Worm (Caenorhabditis elegans) whole organism, L1 larva: ENCODE data around the gene cal-5.
A peak's percentile ranks its signal among the peaks of the same experiment; 100 is the strongest.

Source experiments
- C04F5.9 ChIP-seq: sonication (generic microtip); optimal IDR thresholded peaks from 2 replicates; lab custom pipeline; 2016; ENCODE audit warnings: missing genetic modification characterization, missing compliant biosample characterization
- C34B4.2 ChIP-seq: sonication (generic microtip); optimal IDR thresholded peaks from 2 replicates; lab custom pipeline; 2017; ENCODE audit warnings: mild to moderate bottlenecking, missing genetic modification characterization, missing compliant biosample characterization
- aha-1 ChIP-seq: fragments of 150-350 bp; optimal IDR thresholded peaks from 2 replicates; lab custom pipeline; 2014; ENCODE audit warnings: missing biosample characterization, missing genetic modification characterization
- alr-1 ChIP-seq: fragments of 200-800 bp; sonication (Bioruptor generic); optimal IDR thresholded peaks from 2 replicates; lab custom pipeline; 2018; ENCODE audit warnings: borderline replicate concordance, mild to moderate bottlenecking, missing genetic modification characterization, missing compliant biosample characterization
- blmp-1 ChIP-seq: fragments of 150-350 bp; optimal IDR thresholded peaks from 2 replicates; lab custom pipeline; 2014; ENCODE audit warnings: missing biosample characterization, missing genetic modification characterization
- ces-1 ChIP-seq: fragments of 150-350 bp; optimal IDR thresholded peaks from 2 replicates; lab custom pipeline; 2014; ENCODE audit warnings: missing biosample characterization, missing genetic modification reagents, missing genetic modification characterization
- dpl-1 ChIP-seq, 3 experiments: fragments of 150-350 bp in 2 of 3; sonication (generic microtip) in 1 of 3; optimal IDR thresholded peaks; 2 replicates each; lab custom pipeline; 2014 to 2017; ENCODE audit warnings: missing biosample characterization in 3 of 3, missing genetic modification characterization in 3 of 3, missing genetic modification reagents in 3 of 3
- elt-2 ChIP-seq: sonication (generic microtip); optimal IDR thresholded peaks from 2 replicates; lab custom pipeline; 2016; ENCODE audit warnings: missing genetic modification characterization, mild to moderate bottlenecking, inconsistent platforms, missing compliant biosample characterization, missing genetic modification reagents
- elt-3 ChIP-seq, 6 experiments: fragments of 150-350 bp in 1 of 6; sonication (generic microtip); optimal IDR thresholded peaks; 2 replicates each; lab custom pipeline; 2017 to 2018; ENCODE audit warnings: missing biosample characterization in 6 of 6, missing genetic modification characterization in 6 of 6, inconsistent platforms in 1 of 6
- fkh-10 ChIP-seq: sonication (generic microtip); optimal IDR thresholded peaks from 2 replicates; lab custom pipeline; 2017; ENCODE audit warnings: missing biosample characterization, missing genetic modification reagents, missing genetic modification characterization
- fkh-8 ChIP-seq: sonication (generic microtip); optimal IDR thresholded peaks from 2 replicates; lab custom pipeline; 2016; ENCODE audit warnings: mild to moderate bottlenecking, missing genetic modification characterization, missing compliant biosample characterization
- hpl-2 ChIP-seq: fragments of 150-350 bp; optimal IDR thresholded peaks from 2 replicates; lab custom pipeline; 2014; ENCODE audit warnings: missing biosample characterization, missing genetic modification reagents, missing genetic modification characterization
- lin-13 ChIP-seq: fragments of 150-350 bp; optimal IDR thresholded peaks from 2 replicates; lab custom pipeline; 2014; ENCODE audit warnings: missing biosample characterization, missing genetic modification reagents, missing genetic modification characterization
- lin-14 ChIP-seq: fragments of 200-800 bp; sonication (Bioruptor generic); optimal IDR thresholded peaks from 2 replicates; lab custom pipeline; 2018; ENCODE audit warnings: mild to moderate bottlenecking, missing genetic modification characterization, moderate library complexity, missing compliant biosample characterization
- lin-15B ChIP-seq: fragments of 150-350 bp; sonication (generic microtip); optimal IDR thresholded peaks from 3 replicates; lab custom pipeline; 2014; ENCODE audit warnings: missing biosample characterization, missing genetic modification characterization
- lin-39 ChIP-seq: fragments of 150-350 bp; optimal IDR thresholded peaks from 2 replicates; lab custom pipeline; 2014; ENCODE audit warnings: missing biosample characterization, missing genetic modification reagents, missing genetic modification characterization
- nhr-19 ChIP-seq: fragments of 200-800 bp; sonication (Bioruptor generic); conservative IDR thresholded peaks from 2 replicates; pipeline ENCODE4 v1.3.6; 2022; ENCODE audit warnings: missing genetic modification characterization, missing compliant biosample characterization
- nhr-85 ChIP-seq: sonication (generic microtip); peaks from one replicate; lab custom pipeline; 2016; ENCODE audit warnings: missing genetic modification characterization, inconsistent platforms, missing compliant biosample characterization
- rnt-1 ChIP-seq: sonication (generic microtip); optimal IDR thresholded peaks from 2 replicates; lab custom pipeline; 2016; ENCODE audit warnings: mild to moderate bottlenecking, missing genetic modification characterization, moderate library complexity, missing compliant biosample characterization
- snpc-4 ChIP-seq: fragments of 150-350 bp; optimal IDR thresholded peaks from 2 replicates; lab custom pipeline; 2014; ENCODE audit warnings: missing biosample characterization, missing genetic modification characterization
- sup-37 ChIP-seq: fragments of 200-800 bp; sonication (Bioruptor generic); optimal IDR thresholded peaks from 2 replicates; lab custom pipeline; 2018; ENCODE audit warnings: mild to moderate bottlenecking, missing genetic modification characterization, missing compliant biosample characterization
- tlp-1 ChIP-seq: fragments of 150-350 bp; optimal IDR thresholded peaks from 2 replicates; lab custom pipeline; 2014; ENCODE audit warnings: missing biosample characterization, missing genetic modification characterization
- unc-130 ChIP-seq: fragments of 150-350 bp; optimal IDR thresholded peaks from 2 replicates; lab custom pipeline; 2017; ENCODE audit warnings: missing biosample characterization, missing genetic modification characterization, inconsistent platforms
- unc-62 ChIP-seq: fragments of 150-350 bp; optimal IDR thresholded peaks from 2 replicates; lab custom pipeline; 2014; ENCODE audit warnings: missing biosample characterization, missing genetic modification reagents, missing genetic modification characterization
- unc-86 ChIP-seq: sonication (generic microtip); optimal IDR thresholded peaks from 2 replicates; lab custom pipeline; 2016; ENCODE audit warnings: missing genetic modification characterization, missing compliant biosample characterization
- vab-15 ChIP-seq: sonication (generic microtip); optimal IDR thresholded peaks from 2 replicates; lab custom pipeline; 2017; ENCODE audit warnings: missing genotype, mild to moderate bottlenecking, missing genetic modification characterization, missing compliant biosample characterization

The cal-5 gene

ce11 chrX:5028593-5028955 is 49.2 kb downstream of the cal-5 start:
- TF ChIP-seq ces-1 (GFP tag; lab: Kevin White, UChicago) (no peak), fkh-10 (GFP tag; lab: Kevin White, UChicago) (peak; percentile 71), lin-14 (GFP tag; lab: Kevin White, UChicago) (peak; percentile 33), lin-39 (tag; lab: Kevin White, UChicago) (no peak), sup-37 (GFP tag; lab: Kevin White, UChicago) (no peak), lin-15B (no peak), dpl-1 (GFP tag; optimal IDR thresholded peaks at IDR 0.05; lab: Kevin White, UChicago) (no peak), rnt-1 (no peak), elt-2 (tag; lab: Kevin White, UChicago) (no peak), C04F5.9 (tag; lab: Kevin White, UChicago) (no peak), blmp-1 (tag; lab: Kevin White, UChicago) (no peak), unc-86 (no peak), C34B4.2 (tag; lab: Kevin White, UChicago) (no peak), unc-130 (tag; lab: Kevin White, UChicago) (no peak)
- TF ChIP-seq, all 84 proteins: peak for 2

- TF ChIP-seq nhr-19 (GFP tag; lab: Robert Waterston, UW), result no peak
- no peak for TF ChIP-seq vab-15 (tag; lab: Kevin White, UChicago)
- no peak for TF ChIP-seq unc-130 (tag; lab: Kevin White, UChicago)
- peak; percentile 61 for TF ChIP-seq nhr-85 (tag; lab: Kevin White, UChicago)
- TF ChIP-seq fkh-8 (tag; lab: Kevin White, UChicago), result no peak
- no peak for TF ChIP-seq unc-62 (GFP tag; lab: Kevin White, UChicago)
- TF ChIP-seq fkh-10 (GFP tag; lab: Kevin White, UChicago), result peak; percentile 20
- TF ChIP-seq hpl-2 (GFP tag; lab: Kevin White, UChicago), result no peak
- no peak for TF ChIP-seq lin-13 (GFP tag; lab: Kevin White, UChicago)
- TF ChIP-seq aha-1 (tag; lab: Kevin White, UChicago), result no peak
- TF ChIP-seq tlp-1 (tag; lab: Kevin White, UChicago), result no peak
- no peak for TF ChIP-seq alr-1 (tag; lab: Kevin White, UChicago)
- no peak for TF ChIP-seq snpc-4 (tag; lab: Kevin White, UChicago)
- TF ChIP-seq, all 84 proteins: peak for 2
Measured at ce11 chrX:5027923-5028592, 49.7 kb downstream of the cal-5 start.

- TF ChIP-seq elt-3 (tag; optimal IDR thresholded peaks at IDR 0.05; lab: Kevin White, UChicago) (no peak), lin-14 (GFP tag; lab: Kevin White, UChicago) (peak; percentile 36)
Measured at ce11 chrX:5026461-5026860, 51.3 kb downstream of the cal-5 start.
